Worm (Caenorhabditis elegans): ENCODE measurements around the gene T19H12.6.
A peak's percentile ranks its signal among the peaks of the same experiment; 100 is the strongest.

Gene T19H12.6

ce11 chrV:4860525-4860924 lies 17.0 kb downstream of the T19H12.6 start:
- TF ChIP-seq hmg-11 (tag; optimal IDR thresholded peaks at IDR 0.05) (peak; percentile 30), eor-1 (tag; optimal IDR thresholded peaks at IDR 0.05) (no peak), nhr-23 (tag; optimal IDR thresholded peaks at IDR 0.05) (peak; percentile 1), nhr-25 (tag; optimal IDR thresholded peaks at IDR 0.05) (peak; percentile 7), unc-62 (GFP tag; optimal IDR thresholded peaks at IDR 0.05) (no peak), ceh-16 (tag; optimal IDR thresholded peaks at IDR 0.05) (no peak), skn-1 (tag; optimal IDR thresholded peaks at IDR 0.05) (no peak), nfya-1 (tag; optimal IDR thresholded peaks at IDR 0.05; ENCODE audit: insufficient read depth) (peak; percentile 53)

DNA sequence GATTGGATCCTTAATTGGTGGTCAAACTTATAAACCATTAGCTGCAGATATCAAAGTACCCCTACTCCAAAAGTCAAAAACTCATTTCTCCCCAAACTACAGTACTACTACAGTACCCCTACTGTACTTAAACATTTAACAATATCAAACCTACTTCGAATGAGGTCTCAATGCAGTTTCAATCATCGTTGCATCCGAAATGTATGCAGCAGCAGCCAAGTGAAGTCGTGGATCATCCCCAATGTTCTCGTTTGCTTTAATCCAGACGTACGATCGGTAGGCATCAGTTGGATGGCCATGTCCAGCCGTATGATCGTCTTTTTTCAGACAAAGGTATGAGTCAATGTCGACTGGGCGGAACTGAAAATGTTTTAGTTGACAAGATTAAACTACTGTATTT lies 19.9 kb downstream of the T19H12.6 start:
- no peak for TF ChIP-seq ceh-82 (tag; optimal IDR thresholded peaks at IDR 0.05)
- TF ChIP-seq snpc-4 (tag; optimal IDR thresholded peaks at IDR 0.05), result no peak
- no peak for TF ChIP-seq aly-2 (tag; optimal IDR thresholded peaks at IDR 0.05)
- no peak for TF ChIP-seq jun-1 (tag; optimal IDR thresholded peaks at IDR 0.05)
- no peak for TF ChIP-seq lsy-12 (tag; optimal IDR thresholded peaks at IDR 0.05)
- no peak for TF ChIP-seq ceh-9 (tag; optimal IDR thresholded peaks at IDR 0.05)
- TF ChIP-seq daf-12 (tag; optimal IDR thresholded peaks at IDR 0.05), result no peak
- TF ChIP-seq nfya-1 (tag; optimal IDR thresholded peaks at IDR 0.05; ENCODE audit: insufficient read depth), result no peak
- TF ChIP-seq nhr-43 (tag; optimal IDR thresholded peaks at IDR 0.05; ENCODE audit: poor library complexity, severe bottlenecking), result no peak
- TF ChIP-seq unc-39 (tag; optimal IDR thresholded peaks at IDR 0.05), result no peak

DNA sequence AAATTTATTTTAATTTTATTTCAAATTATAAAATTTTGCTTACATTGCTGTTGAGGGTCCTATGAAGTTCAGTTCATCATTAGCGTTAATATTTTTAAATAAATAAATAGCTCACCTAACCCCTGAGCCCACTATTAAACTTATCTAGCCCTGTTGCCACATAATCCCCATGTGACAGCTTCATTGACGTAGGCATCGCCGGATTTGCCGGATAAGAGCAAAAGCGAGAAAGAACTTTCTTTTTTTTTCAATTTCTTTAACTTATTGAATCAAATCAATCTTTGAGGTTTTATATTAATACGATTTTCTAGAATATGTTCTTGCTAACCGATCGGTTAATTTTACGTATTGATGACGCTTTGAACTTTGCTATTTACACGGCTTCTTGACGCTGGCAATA lies 25.5 kb downstream of the T19H12.6 start:
- TF ChIP-seq nhr-23 (tag; optimal IDR thresholded peaks at IDR 0.05) (no peak), ztf-11 (tag; optimal IDR thresholded peaks at IDR 0.05) (no peak), jun-1 (tag; optimal IDR thresholded peaks at IDR 0.05) (no peak), daf-12 (tag; optimal IDR thresholded peaks at IDR 0.05) (no peak), sea-2 (GFP tag; optimal IDR thresholded peaks at IDR 0.05) (no peak), nhr-12 (tag; optimal IDR thresholded peaks at IDR 0.05) (no peak), ZK546.5 (tag; optimal IDR thresholded peaks at IDR 0.05) (no peak), ama-1 (optimal IDR thresholded peaks at IDR 0.05) (no peak), hmg-11 (tag; optimal IDR thresholded peaks at IDR 0.05) (no peak), elt-2 (tag; optimal IDR thresholded peaks at IDR 0.05) (no peak), ceh-28 (tag; optimal IDR thresholded peaks at IDR 0.05) (no peak), nhr-76 (tag; optimal IDR thresholded peaks at IDR 0.05) (no peak), pqm-1 (tag; optimal IDR thresholded peaks at IDR 0.05) (no peak), nhr-67 (tag; optimal IDR thresholded peaks at IDR 0.05) (no peak), elt-3 (tag; optimal IDR thresholded peaks at IDR 0.05) (no peak), egl-27 (tag; optimal IDR thresholded peaks at IDR 0.05) (no peak), skn-1 (tag; optimal IDR thresholded peaks at IDR 0.05) (no peak), eor-1 (tag; optimal IDR thresholded peaks at IDR 0.05) (no peak)

ce11 chrV:4851138-4851537 lies 26.3 kb downstream of the T19H12.6 start, which contains the start of gene nex-4:
Gene nex-4 (plus strand): TSS chrV:4851438.
- TF ChIP-seq pqm-1 (tag; optimal IDR thresholded peaks at IDR 0.05) (no peak), aly-2 (tag; optimal IDR thresholded peaks at IDR 0.05) (no peak), nhr-237 (tag; optimal IDR thresholded peaks at IDR 0.05) (no peak), unc-62 (GFP tag; optimal IDR thresholded peaks at IDR 0.05) (no peak), ceh-28 (tag; optimal IDR thresholded peaks at IDR 0.05) (no peak), nhr-76 (tag; optimal IDR thresholded peaks at IDR 0.05) (no peak), pha-4 (tag; optimal IDR thresholded peaks at IDR 0.05) (no peak)

- TF ChIP-seq nhr-76 (tag; optimal IDR thresholded peaks at IDR 0.05) (no peak), ceh-28 (tag; optimal IDR thresholded peaks at IDR 0.05) (no peak)
Measured at ce11 chrV:4850446-4850845, 27.0 kb downstream of the T19H12.6 start.

- TF ChIP-seq elt-2 (tag; optimal IDR thresholded peaks at IDR 0.05), result peak; percentile 7
- peak; percentile 63 for TF ChIP-seq pha-4 (tag; optimal IDR thresholded peaks at IDR 0.05)
- TF ChIP-seq eor-1 (tag; optimal IDR thresholded peaks at IDR 0.05), result no peak
- no peak for TF ChIP-seq fkh-2 (tag; optimal IDR thresholded peaks at IDR 0.05)
- no peak for TF ChIP-seq ceh-9 (tag; optimal IDR thresholded peaks at IDR 0.05)
- TF ChIP-seq nhr-76 (tag; optimal IDR thresholded peaks at IDR 0.05), result no peak
- no peak for TF ChIP-seq ceh-82 (tag; optimal IDR thresholded peaks at IDR 0.05)
- no peak for TF ChIP-seq snpc-4 (tag; optimal IDR thresholded peaks at IDR 0.05)
Measured at ce11 chrV:4847424-4847823, 30.1 kb downstream of the T19H12.6 start, which contains the start of gene abhd-5.1. Gene abhd-5.1 (plus strand): TSS chrV:4847653.
